Fruit fly (Drosophila melanogaster) ovary, adult (tissue): ENCODE measurements around the gene Cyp304a1.
A peak's percentile ranks its signal among the peaks of the same experiment; 100 is the strongest.

Source experiments
- CG17801 ChIP-seq: fragments of 200-800 bp; optimal IDR thresholded peaks from 2 replicates; lab custom pipeline; 2019; ENCODE audit warnings: missing biosample characterization, mild to moderate bottlenecking, missing genetic modification characterization, moderate library complexity; ENCODE audit not compliant: partially characterized antibody

Gene Cyp304a1

dm6 chr3R:12982982-12983633 lies 19.5 kb downstream of the Cyp304a1 start:
- no peak for TF ChIP-seq CG17801

- TF ChIP-seq CG17801 = peak; percentile 48
These were observed 22.4 kb downstream of the Cyp304a1 start, which contains the start of gene CG31342 for dm6 chr3R:12985828-12986530. CG31342 (plus strand) TSS chr3R:12986041.

dm6 chr3R:12988411-12988810 lies 24.8 kb downstream of the Cyp304a1 start, which contains the start of gene CG14383:
CG14383 (minus strand) TSS chr3R:12988511.
- no peak for TF ChIP-seq CG17801

- TF ChIP-seq CG17801 = no peak
These were observed 29.4 kb downstream of the Cyp304a1 start, which contains the start of gene yellow-f for dm6 chr3R:12993018-12993417. yellow-f (minus strand) TSS chr3R:12993201.

- no peak for TF ChIP-seq CG17801
These were observed 31.5 kb downstream of the Cyp304a1 start, which contains the start of gene yellow-f2 for dm6 chr3R:12995047-12995446. yellow-f2 (minus strand) TSS chr3R:12995147.

- TF ChIP-seq CG17801 = peak; percentile 12
These were observed 31.9 kb downstream of the Cyp304a1 start, which contains the start of gene CG7488 for dm6 chr3R:12995522-12995921. CG7488 (plus strand) TSS chr3R:12995620.

dm6 chr3R:12997550-12998233 lies 34.1 kb downstream of the Cyp304a1 start, which contains the start of the genes CG17327, CG44194 and CG7518:
CG17327 (minus strand) TSS chr3R:12997726.
CG44194 (minus strand) TSS chr3R:12997726.
CG7518 (plus strand) TSS chr3R:12998089.
- TF ChIP-seq CG17801 = no peak

- peak; percentile 17 for TF ChIP-seq CG17801
These were observed 34.6 kb downstream of the Cyp304a1 start for dm6 chr3R:12998234-12998591.

- no peak for TF ChIP-seq CG17801
These were observed 46.0 kb downstream of the Cyp304a1 start, which contains the start of gene CG11656 for dm6 chr3R:13009595-13009994. CG11656 (plus strand) TSS chr3R:13009895.

- peak; percentile 14 for TF ChIP-seq CG17801
These were observed 47.5 kb downstream of the Cyp304a1 start, which contains the start of gene CG8031 for dm6 chr3R:13010905-13011620. CG8031 (minus strand) TSS chr3R:13011310.

- TF ChIP-seq CG17801 = no peak
These were observed 48.0 kb downstream of the Cyp304a1 start, which contains the start of gene CtBP for dm6 chr3R:13011621-13011963. CtBP (plus strand) TSS chr3R:13011649.

- peak; percentile 39 for TF ChIP-seq CG17801
These were observed 48.8 kb downstream of the Cyp304a1 start for dm6 chr3R:13012351-13012750.

dm6 chr3R:13012990-13013389 lies 49.4 kb downstream of the Cyp304a1 start:
- TF ChIP-seq CG17801 = no peak

dm6 chr3R:13014168-13014881 lies 50.7 kb downstream of the Cyp304a1 start:
- TF ChIP-seq CG17801 = no peak

- no peak for TF ChIP-seq CG17801
These were observed 51.8 kb downstream of the Cyp304a1 start for dm6 chr3R:13015402-13015801.
